Worm (Caenorhabditis elegans) whole organism, L1 larva: Measurements from ENCODE around the gene clec-58.
"Not testable (repeated sequence)": the region's sequence is repeated elsewhere in the genome, so short reads cannot be mapped to it uniquely, and the experiment has no call there.

Experiments used
- C04F5.9 ChIP-seq: sonication (generic microtip); optimal IDR thresholded peaks from 2 replicates; lab custom pipeline; 2016; ENCODE audit warnings: missing genetic modification characterization, missing compliant biosample characterization
- Y116A8C.19 ChIP-seq: sonication (generic microtip); optimal IDR thresholded peaks from 2 replicates; lab custom pipeline; 2016; ENCODE audit warnings: missing compliant biosample characterization, missing genetic modification characterization, borderline replicate concordance
- alr-1 ChIP-seq: fragments of 200-800 bp; sonication (Bioruptor generic); optimal IDR thresholded peaks from 2 replicates; lab custom pipeline; 2018; ENCODE audit warnings: borderline replicate concordance, mild to moderate bottlenecking, missing genetic modification characterization, missing compliant biosample characterization
- aly-2 ChIP-seq: fragments of 150-350 bp; optimal IDR thresholded peaks from 2 replicates; lab custom pipeline; 2014; ENCODE audit warnings: missing biosample characterization, missing genetic modification characterization
- ama-1 ChIP-seq: fragments of 150-350 bp; optimal IDR thresholded peaks from 2 replicates; lab custom pipeline; 2014
- blmp-1 ChIP-seq: fragments of 150-350 bp; optimal IDR thresholded peaks from 2 replicates; lab custom pipeline; 2014; ENCODE audit warnings: missing biosample characterization, missing genetic modification characterization
- ceh-82 ChIP-seq, 3 experiments: fragments of 150-350 bp in 1 of 3; sonication (generic microtip) in 2 of 3; optimal IDR thresholded peaks; 2 replicates each; lab custom pipeline; 2014 to 2017; ENCODE audit warnings: missing biosample characterization in 3 of 3, missing genetic modification characterization in 3 of 3
- ceh-88 ChIP-seq: fragments of 200-800 bp; sonication (Bioruptor generic); IDR thresholded peaks from 2 replicates; pipeline ENCODE4 v1.3.6; 2022; ENCODE audit warnings: missing genetic modification characterization, missing compliant biosample characterization
- ces-1 ChIP-seq: fragments of 150-350 bp; optimal IDR thresholded peaks from 2 replicates; lab custom pipeline; 2014; ENCODE audit warnings: missing biosample characterization, missing genetic modification reagents, missing genetic modification characterization
- dpl-1 ChIP-seq, 3 experiments: fragments of 150-350 bp in 2 of 3; sonication (generic microtip) in 1 of 3; optimal IDR thresholded peaks; 2 replicates each; lab custom pipeline; 2014 to 2017; ENCODE audit warnings: missing biosample characterization in 3 of 3, missing genetic modification characterization in 3 of 3, missing genetic modification reagents in 3 of 3
- dsc-1 ChIP-seq: sonication (generic microtip); optimal IDR thresholded peaks from 2 replicates; lab custom pipeline; 2016; ENCODE audit warnings: mild to moderate bottlenecking, missing genetic modification characterization, missing compliant biosample characterization
- efl-1 ChIP-seq, 4 experiments: fragments of 150-350 bp; optimal IDR thresholded peaks in 3 of 4; peaks in 1 of 4; 1 replicate in 1 of 4; 2 replicates in 3 of 4; lab custom pipeline; 2014; ENCODE audit warnings: missing biosample characterization in 2 of 4, missing genetic modification characterization in 2 of 4, missing genetic modification reagents in 2 of 4
- egl-13 ChIP-seq: sonication (generic microtip); optimal IDR thresholded peaks from 2 replicates; lab custom pipeline; 2016; ENCODE audit warnings: missing genotype, missing genetic modification reagents, missing genetic modification characterization, missing compliant biosample characterization
- elt-3 ChIP-seq, 6 experiments: fragments of 150-350 bp in 1 of 6; sonication (generic microtip); optimal IDR thresholded peaks; 2 replicates each; lab custom pipeline; 2017 to 2018; ENCODE audit warnings: missing biosample characterization in 6 of 6, missing genetic modification characterization in 6 of 6, inconsistent platforms in 1 of 6
- fkh-4 ChIP-seq: sonication (generic microtip); optimal IDR thresholded peaks from 2 replicates; lab custom pipeline; 2016; ENCODE audit warnings: missing compliant biosample characterization, missing genetic modification characterization, borderline replicate concordance
- hlh-4 ChIP-seq: sonication (generic microtip); optimal IDR thresholded peaks from 2 replicates; lab custom pipeline; 2016; ENCODE audit warnings: mild to moderate bottlenecking, missing genetic modification characterization, missing compliant biosample characterization
- isw-1 ChIP-seq: fragments of 200-800 bp; sonication (Bioruptor generic); IDR thresholded peaks from 2 replicates; pipeline ENCODE4 v1.3.6; 2022; ENCODE audit warnings: missing genetic modification characterization, missing compliant biosample characterization
- lin-15B ChIP-seq: fragments of 150-350 bp; sonication (generic microtip); optimal IDR thresholded peaks from 3 replicates; lab custom pipeline; 2014; ENCODE audit warnings: missing biosample characterization, missing genetic modification characterization
- lin-35 ChIP-seq, 2 experiments: fragments of 150-350 bp; optimal IDR thresholded peaks; 2 replicates each; lab custom pipeline; 2014; ENCODE audit warnings: missing biosample characterization in 2 of 2, missing genetic modification characterization in 2 of 2, missing genetic modification reagents in 2 of 2
- mab-9 ChIP-seq: fragments of 200-800 bp; sonication (Bioruptor generic); IDR thresholded peaks from 2 replicates; pipeline ENCODE4 v1.3.6; 2022; ENCODE audit warnings: missing genetic modification reagents, missing genetic modification characterization, missing compliant biosample characterization
- mdl-1 ChIP-seq, 2 experiments: fragments of 150-350 bp; optimal IDR thresholded peaks; 2 replicates each; lab custom pipeline; 2014 to 2017; ENCODE audit warnings: missing biosample characterization in 2 of 2, missing genetic modification characterization in 2 of 2, inconsistent platforms in 1 of 2
- nhr-11 ChIP-seq: fragments of 150-350 bp; optimal IDR thresholded peaks from 2 replicates; lab custom pipeline; 2014; ENCODE audit warnings: missing biosample characterization, missing genetic modification characterization
- nhr-20 ChIP-seq: sonication (generic microtip); optimal IDR thresholded peaks from 2 replicates; lab custom pipeline; 2016; ENCODE audit warnings: mild to moderate bottlenecking, missing genetic modification characterization, missing compliant biosample characterization
- nhr-237 ChIP-seq: fragments of 150-350 bp; optimal IDR thresholded peaks from 2 replicates; lab custom pipeline; 2014; ENCODE audit warnings: missing biosample characterization, missing genetic modification characterization
- nhr-71 ChIP-seq: sonication (generic microtip); optimal IDR thresholded peaks from 2 replicates; lab custom pipeline; 2016; ENCODE audit warnings: mild to moderate bottlenecking, missing genetic modification characterization, moderate library complexity, missing compliant biosample characterization
- nhr-76 ChIP-seq: sonication (generic microtip); optimal IDR thresholded peaks from 2 replicates; lab custom pipeline; 2017; ENCODE audit warnings: missing biosample characterization, missing genetic modification characterization
- nhr-77 ChIP-seq: fragments of 150-350 bp; optimal IDR thresholded peaks from 2 replicates; lab custom pipeline; 2014; ENCODE audit warnings: missing biosample characterization, missing genetic modification characterization
- nhr-84 ChIP-seq: sonication (generic microtip); optimal IDR thresholded peaks from 2 replicates; lab custom pipeline; 2017; ENCODE audit warnings: missing biosample characterization, missing genetic modification characterization
- pag-3 ChIP-seq: sonication (generic microtip); optimal IDR thresholded peaks from 2 replicates; lab custom pipeline; 2017; ENCODE audit warnings: missing genetic modification characterization, mild to moderate bottlenecking, missing compliant biosample characterization, antibody characterized with exemption, borderline replicate concordance; ENCODE audit not compliant: insufficient read depth
- pqm-1 ChIP-seq: sonication (generic microtip); optimal IDR thresholded peaks from 3 replicates; lab custom pipeline; 2017; ENCODE audit warnings: missing biosample characterization, missing genetic modification characterization
- rnt-1 ChIP-seq: sonication (generic microtip); optimal IDR thresholded peaks from 2 replicates; lab custom pipeline; 2016; ENCODE audit warnings: mild to moderate bottlenecking, missing genetic modification characterization, moderate library complexity, missing compliant biosample characterization
- skn-1 ChIP-seq: fragments of 150-350 bp; optimal IDR thresholded peaks from 2 replicates; lab custom pipeline; 2014; ENCODE audit warnings: missing biosample characterization, missing genetic modification characterization
- sptf-1 ChIP-seq: fragments of 150-350 bp; optimal IDR thresholded peaks from 2 replicates; lab custom pipeline; 2014; ENCODE audit warnings: missing biosample characterization, missing genetic modification characterization
- swsn-7 ChIP-seq: sonication (generic microtip); optimal IDR thresholded peaks from 2 replicates; lab custom pipeline; 2016; ENCODE audit warnings: missing genetic modification characterization, missing compliant biosample characterization
- unc-62 ChIP-seq: fragments of 150-350 bp; optimal IDR thresholded peaks from 2 replicates; lab custom pipeline; 2014; ENCODE audit warnings: missing biosample characterization, missing genetic modification reagents, missing genetic modification characterization

The clec-58 gene

ce11 chrII:10501578-10501977, 25.6 kb upstream of the clec-58 start (continued):
- TF ChIP-seq rnt-1 (tag; lab: Kevin White, UChicago) (peak; percentile 71), lin-35 (GFP tag; optimal IDR thresholded peaks at IDR 0.05; lab: Kevin White, UChicago) (peak; percentile 20 to 31), nhr-77 (tag; lab: Kevin White, UChicago) (peak; percentile 11), nhr-84 (tag; lab: Kevin White, UChicago) (no peak), elt-3 (tag; optimal IDR thresholded peaks at IDR 0.05; lab: Kevin White, UChicago) (peak in 2 of 6 experiments; percentile 26 to 57), ceh-82 (tag; optimal IDR thresholded peaks at IDR 0.05; lab: Kevin White, UChicago) (peak in 1 of 3 experiments; percentile 40), alr-1 (no peak), efl-1 (optimal IDR thresholded peaks at IDR 0.05; lab: Kevin White, UChicago) (peak; percentile 19 to 24), efl-1 (GFP tag; optimal IDR thresholded peaks at IDR 0.05 in 1 of 2; lab: Kevin White, UChicago) (no peak), egl-13 (tag; lab: Kevin White, UChicago) (no peak), hlh-4 (tag; lab: Kevin White, UChicago) (no peak), nhr-20 (peak; percentile 61)

DNA sequence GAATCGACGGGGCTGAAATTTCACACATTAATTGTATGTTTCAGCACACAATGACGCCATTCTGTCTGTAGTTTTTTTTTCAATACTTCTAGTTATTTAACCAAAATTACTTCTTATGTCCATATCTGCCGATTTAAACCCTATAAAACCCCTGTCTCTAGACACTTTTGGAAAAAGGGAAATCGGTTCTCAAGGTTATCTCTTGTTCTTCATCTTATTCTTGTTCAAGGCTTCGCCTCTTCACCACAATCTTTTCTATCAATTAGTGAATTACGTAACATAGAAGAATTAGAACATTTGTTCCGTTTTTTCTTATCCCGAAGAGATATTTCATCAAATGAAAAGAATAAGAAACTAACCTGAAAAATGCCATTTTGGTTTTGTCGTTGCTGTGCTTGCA, 24.7 kb upstream of the clec-58 start:
- TF ChIP-seq aly-2 (tag; lab: Kevin White, UChicago) (no peak), dpl-1 (GFP tag; optimal IDR thresholded peaks at IDR 0.05; lab: Kevin White, UChicago) (no peak), isw-1 (GFP tag; lab: Robert Waterston, UW) (no peak), nhr-11 (tag; lab: Kevin White, UChicago) (no peak), blmp-1 (peak; percentile 85), ces-1 (GFP tag; lab: Kevin White, UChicago) (no peak), nhr-237 (tag; lab: Kevin White, UChicago) (no peak)

DNA sequence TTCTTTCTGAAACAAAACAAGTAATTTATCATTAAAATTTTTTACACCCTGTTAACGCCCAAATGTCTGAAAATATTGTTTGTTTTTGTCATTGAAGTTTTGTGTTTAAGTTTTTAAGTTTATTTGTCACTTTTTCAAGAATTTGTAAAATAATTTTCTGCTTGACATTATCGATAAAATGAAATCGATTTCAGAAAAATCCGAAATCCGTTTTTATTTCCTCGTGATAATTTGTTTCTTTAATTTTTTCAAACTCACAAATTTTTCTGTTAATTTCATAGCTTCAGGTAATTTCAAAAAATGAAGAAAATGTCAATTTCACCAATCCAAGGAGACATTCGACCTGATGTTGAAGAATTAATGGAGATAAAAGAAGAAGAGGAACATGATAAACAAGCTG, 20.0 kb upstream of the clec-58 start, which contains the start of gene ZK666.12:
Gene ZK666.12 (plus strand): TSS at position 301 of the 400 bp plus-strand sequence.
- TF ChIP-seq fkh-4 (tag; lab: Kevin White, UChicago) = no peak
- TF ChIP-seq ama-1 (lab: Kevin White, UChicago) = no peak
- TF ChIP-seq pag-3 (tag; lab: Kevin White, UChicago) = no peak
- no peak for TF ChIP-seq sptf-1 (tag; lab: Kevin White, UChicago)
- no peak for TF ChIP-seq nhr-76 (tag; lab: Kevin White, UChicago)
- TF ChIP-seq mdl-1 (tag; optimal IDR thresholded peaks at IDR 0.05; lab: Kevin White, UChicago) = no peak
- TF ChIP-seq mab-9 (GFP tag; lab: Robert Waterston, UW) = no peak
- no peak for TF ChIP-seq ceh-88 (GFP tag; lab: Robert Waterston, UW)
- TF ChIP-seq nhr-71 (tag; lab: Kevin White, UChicago) = no peak
- no peak for TF ChIP-seq skn-1 (tag; lab: Kevin White, UChicago)

ce11 chrII:10494467-10494866, 18.5 kb upstream of the clec-58 start, which contains the start of gene ZK666.14:
Gene ZK666.14 (plus strand): TSS chrII:10494767.
- TF ChIP-seq dsc-1 (tag; lab: Kevin White, UChicago) = no peak
- TF ChIP-seq Y116A8C.19 (tag; lab: Kevin White, UChicago) = no peak
- no peak for TF ChIP-seq pqm-1 (tag; lab: Kevin White, UChicago)
- no peak for TF ChIP-seq unc-62 (GFP tag; lab: Kevin White, UChicago)
- no peak for TF ChIP-seq swsn-7 (tag; lab: Kevin White, UChicago)
- no peak for TF ChIP-seq C04F5.9 (tag; lab: Kevin White, UChicago)

- TF ChIP-seq lin-15B; mdl-1 (tag; optimal IDR thresholded peaks at IDR 0.05; lab: Kevin White, UChicago); unc-62 (GFP tag; lab: Kevin White, UChicago): not testable (repeated sequence)
These were observed 17.1 kb upstream of the clec-58 start, which contains the start of gene ZK666.8 for ce11 chrII:10493034-10493433. Gene ZK666.8 (minus strand): TSS chrII:10493134.
